Worm (Caenorhabditis elegans): ENCODE measurements around the gene sna-2.
A peak's percentile ranks its signal among the peaks of the same experiment; 100 is the strongest.

Gene sna-2

DNA sequence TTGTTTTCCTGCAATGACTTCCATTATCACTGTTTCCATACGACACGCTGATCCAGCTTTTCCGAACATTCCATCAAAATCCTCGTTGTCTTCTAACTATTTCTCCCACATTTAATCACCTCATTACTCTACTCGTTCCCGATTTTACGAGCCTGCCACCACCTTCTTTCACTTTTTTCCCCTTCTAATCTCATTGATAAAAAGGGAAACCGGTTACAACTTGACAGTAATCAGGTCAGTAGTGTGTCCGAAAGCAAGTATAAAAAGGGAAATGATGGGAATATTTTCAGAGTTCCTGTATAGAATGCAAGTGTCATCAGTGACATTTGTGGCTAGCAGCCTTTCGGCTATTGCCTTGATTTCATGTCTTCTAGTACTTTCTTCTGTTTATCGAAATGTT is 44.2 kb upstream of the sna-2 start, which contains the start of gene col-123:
Gene col-123, plus strand, starts transcription at position 301 of the 400 bp plus-strand sequence.
- TF ChIP-seq fkh-10 (GFP tag; optimal IDR thresholded peaks at IDR 0.05): no peak

DNA sequence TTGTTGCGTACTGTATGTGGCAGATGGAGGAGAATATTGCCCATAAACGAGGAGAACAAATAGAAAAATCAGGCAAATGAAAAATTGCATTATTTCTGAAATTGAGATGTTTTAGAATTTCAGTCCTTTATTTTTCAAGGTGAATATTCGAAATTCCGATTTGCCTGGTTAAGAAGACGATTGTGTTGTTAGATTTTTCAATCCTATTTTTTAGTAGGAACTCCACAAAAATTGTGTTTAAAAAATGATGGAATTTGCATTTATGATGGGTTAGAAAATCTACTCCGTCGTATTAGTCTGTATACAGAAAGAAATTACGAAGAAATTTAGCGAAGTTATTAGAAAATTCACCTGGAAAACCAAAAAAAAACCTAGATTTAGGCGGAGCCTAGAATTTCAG is 38.0 kb upstream of the sna-2 start, which contains the start of gene egl-20:
Gene egl-20, minus strand, starts transcription at position 101 of the 400 bp plus-strand sequence.
- TF ChIP-seq zfp-2 (tag; optimal IDR thresholded peaks at IDR 0.05) (no peak), spr-1 (tag; optimal IDR thresholded peaks at IDR 0.05) (no peak), attf-4 (tag; optimal IDR thresholded peaks at IDR 0.05) (no peak), ztf-7 (tag; optimal IDR thresholded peaks at IDR 0.05) (no peak), ama-1 (optimal IDR thresholded peaks at IDR 0.05) (no peak), ceh-44 (GFP tag; IDR thresholded peaks at IDR 0.05) (no peak), lin-15B (tag; optimal IDR thresholded peaks at IDR 0.05) (no peak), Y105C5A.15 (GFP tag; IDR thresholded peaks at IDR 0.05) (no peak), Y75B8A.6 (GFP tag; IDR thresholded peaks at IDR 0.05) (no peak), ces-1 (GFP tag; optimal IDR thresholded peaks at IDR 0.05) (no peak), lir-3 (tag; optimal IDR thresholded peaks at IDR 0.05) (no peak), ceh-28 (tag; optimal IDR thresholded peaks at IDR 0.05) (no peak), fkh-10 (GFP tag; optimal IDR thresholded peaks at IDR 0.05) (no peak), T20F7.1 (GFP tag; optimal IDR thresholded peaks at IDR 0.05) (no peak), spr-3 (GFP tag; optimal IDR thresholded peaks at IDR 0.05) (no peak), nhr-77 (tag; optimal IDR thresholded peaks at IDR 0.05) (no peak), nhr-111 (GFP tag; optimal IDR thresholded peaks at IDR 0.05) (no peak)

DNA sequence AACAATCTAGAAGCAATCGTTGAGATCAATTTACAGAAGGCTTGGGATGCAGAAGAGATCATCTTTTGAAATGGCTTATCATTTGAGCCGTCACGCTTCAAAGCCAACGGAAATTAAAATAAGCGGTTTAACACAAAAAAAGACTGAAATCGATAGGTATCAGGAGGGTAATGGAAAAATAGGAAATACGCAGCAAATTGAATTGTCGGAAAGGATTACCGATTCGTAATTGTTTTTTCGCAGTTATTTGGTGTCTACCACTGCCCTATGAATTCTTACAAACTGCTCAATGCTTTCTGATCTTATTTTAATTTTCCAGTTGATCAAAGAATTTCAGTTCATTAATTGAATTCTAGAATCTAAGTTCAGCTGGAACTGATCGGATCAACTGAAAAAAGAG is 34.1 kb upstream of the sna-2 start:
- TF ChIP-seq aha-1 (tag): peak; percentile 63
- no peak for TF ChIP-seq attf-4 (tag; optimal IDR thresholded peaks at IDR 0.05)
- TF ChIP-seq dmd-6 (GFP tag; IDR thresholded peaks at IDR 0.05): no peak
- TF ChIP-seq madf-9 (GFP tag; conservative IDR thresholded peaks at IDR 0.05): no peak

DNA sequence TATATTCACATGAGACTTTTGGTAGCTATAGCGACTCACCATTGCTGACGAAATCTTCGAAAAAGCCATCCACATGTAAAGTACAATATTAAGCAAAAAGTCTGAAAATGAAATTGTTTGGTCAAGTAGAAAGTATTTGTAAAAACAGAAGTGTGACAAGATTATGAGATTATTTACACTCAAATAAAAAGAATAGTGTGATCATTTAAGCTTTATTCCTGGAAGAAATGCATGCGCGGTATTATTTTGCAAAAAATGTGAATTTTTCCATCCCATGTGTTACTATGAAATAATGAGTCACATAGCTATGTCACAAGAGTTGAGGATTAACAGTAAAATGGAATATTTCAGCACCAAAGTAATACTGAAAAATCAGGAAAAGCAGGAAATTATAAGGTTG is 33.2 kb upstream of the sna-2 start, which contains the start of gene dct-15:
Gene dct-15, minus strand, starts transcription at position 101 of the 400 bp plus-strand sequence.
- TF ChIP-seq ztf-11 (tag; optimal IDR thresholded peaks at IDR 0.05) (no peak), aly-2 (tag; optimal IDR thresholded peaks at IDR 0.05) (no peak), spr-3 (GFP tag; optimal IDR thresholded peaks at IDR 0.05) (no peak), ceh-44 (GFP tag; IDR thresholded peaks at IDR 0.05) (no peak), snpc-1.2 (GFP tag; IDR thresholded peaks at IDR 0.05) (no peak)

DNA sequence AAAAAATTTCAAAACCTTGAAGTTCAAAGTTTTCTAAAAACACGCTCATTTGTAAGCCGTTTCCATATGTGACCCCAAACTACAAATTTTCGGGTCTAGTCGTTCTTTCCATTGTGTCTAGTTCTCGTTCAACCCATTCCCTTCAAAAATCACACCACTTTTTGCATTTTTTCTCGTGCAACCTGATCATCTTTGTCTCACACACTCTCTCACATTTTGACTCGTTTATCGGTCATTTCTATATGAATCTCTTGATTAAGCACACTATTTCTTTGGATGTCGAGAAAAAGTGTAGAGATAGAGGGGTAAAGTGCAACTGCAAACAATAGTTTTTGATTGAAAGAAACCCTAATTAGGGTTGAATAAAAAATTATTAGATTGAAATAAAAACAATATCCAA is 26.1 kb upstream of the sna-2 start:
- TF ChIP-seq cey-2 (tag; optimal IDR thresholded peaks at IDR 0.05; ENCODE audit: borderline replicate concordance, insufficient read depth): no peak
- peak; percentile 72 for TF ChIP-seq mes-2 (tag; optimal IDR thresholded peaks at IDR 0.05; ENCODE audit: poor library complexity, severe bottlenecking)
- TF ChIP-seq lsy-2 (tag; optimal IDR thresholded peaks at IDR 0.05): peak in 1 of 2 experiments; percentile 71
- peak; percentile 24 for TF ChIP-seq nhr-6 (tag; optimal IDR thresholded peaks at IDR 0.05)
- 0 out of 2 replicates have a peak, but pooled peaks have one; percentile 41 for TF ChIP-seq zfp-3 (GFP tag; conservative IDR thresholded peaks at IDR 0.05)
- 0 out of 2 replicates have a peak, but pooled peaks have one; percentile 28 for TF ChIP-seq lin-38 (GFP tag; IDR thresholded peaks at IDR 0.05)
- TF ChIP-seq mep-1 (tag; optimal IDR thresholded peaks at IDR 0.05): peak; percentile 79
- TF ChIP-seq mxl-2 (GFP tag; conservative IDR thresholded peaks at IDR 0.05): no peak
- peak in 1 of 2 experiments; percentile 97 for TF ChIP-seq unc-62 (GFP tag; optimal IDR thresholded peaks at IDR 0.05 in 1 of 2)
- no peak for TF ChIP-seq unc-62 (tag; optimal IDR thresholded peaks at IDR 0.05)
- peak; percentile 6 for TF ChIP-seq rbr-2 (tag; optimal IDR thresholded peaks at IDR 0.05)
- TF ChIP-seq php-3 (GFP tag; IDR thresholded peaks at IDR 0.05): peak; percentile 40; the same call in 1 of the 2 replicates
- TF ChIP-seq pha-4 (GFP tag; IDR thresholded peaks at IDR 0.05): no peak
- peak; percentile 21 for TF ChIP-seq pha-4 (tag; optimal IDR thresholded peaks at IDR 0.05)
- peak; percentile 40 for TF ChIP-seq pqm-1 (tag; optimal IDR thresholded peaks at IDR 0.05)
- TF ChIP-seq hlh-30 (tag; optimal IDR thresholded peaks at IDR 0.05; ENCODE audit: insufficient read depth): peak; percentile 87
- no peak for TF ChIP-seq daf-16 (GFP tag; optimal IDR thresholded peaks at IDR 0.05)
- peak; percentile 70 for TF ChIP-seq daf-16 (tag; optimal IDR thresholded peaks at IDR 0.05)
- peak; percentile 3 for TF ChIP-seq dpl-1 (GFP tag; optimal IDR thresholded peaks at IDR 0.05)
- no peak for TF ChIP-seq Y105C5A.15 (GFP tag; IDR thresholded peaks at IDR 0.05)
- TF ChIP-seq dmd-6 (GFP tag; IDR thresholded peaks at IDR 0.05): peak; percentile 70
- no peak for TF ChIP-seq daf-8 (GFP tag; IDR thresholded peaks at IDR 0.05)
- TF ChIP-seq Y5F2A.4 (GFP tag; optimal IDR thresholded peaks at IDR 0.05): no peak
- TF ChIP-seq F37D6.2 (tag; optimal IDR thresholded peaks at IDR 0.05): no peak
